Fruit fly (Drosophila melanogaster) whole organism, adult: ENCODE data around the gene GABA-B-R2.

ENCODE experiments used
- CG11617 ChIP-seq: fragments of 200-800 bp; sonication (Bioruptor generic); optimal IDR thresholded peaks from 2 replicates; lab custom pipeline; 2017; ENCODE audit warnings: mild to moderate bottlenecking, missing biosample characterization, missing genetic modification reagents, missing genetic modification characterization
- CG12768 ChIP-seq: fragments of 200-800 bp; sonication (Bioruptor generic); optimal IDR thresholded peaks from 2 replicates; lab custom pipeline; 2017; ENCODE audit warnings: missing biosample characterization, missing genetic modification characterization, mild to moderate bottlenecking, moderate library complexity, missing genetic modification reagents
- CG14711 ChIP-seq: fragments of 200-800 bp; sonication (Bioruptor generic); optimal IDR thresholded peaks from 2 replicates; lab custom pipeline; 2018; ENCODE audit warnings: missing biosample characterization, mild to moderate bottlenecking, missing genetic modification characterization, moderate library complexity
- CG1620 ChIP-seq: fragments of 200-800 bp; sonication (Bioruptor generic); optimal IDR thresholded peaks from 2 replicates; lab custom pipeline; 2016; ENCODE audit warnings: missing biosample characterization, missing genetic modification characterization
- CG33017 ChIP-seq: fragments of 200-800 bp; sonication (Bioruptor generic); optimal IDR thresholded peaks from 2 replicates; lab custom pipeline; 2018; ENCODE audit warnings: missing biosample characterization, mild to moderate bottlenecking, missing genetic modification characterization, moderate library complexity
- CG5204 ChIP-seq: fragments of 200-800 bp; sonication (Bioruptor generic); optimal IDR thresholded peaks from 2 replicates; lab custom pipeline; 2016; ENCODE audit warnings: missing biosample characterization, missing genetic modification characterization
- CG7045 ChIP-seq: fragments of 200-800 bp; sonication (Bioruptor generic); optimal IDR thresholded peaks from 2 replicates; lab custom pipeline; 2017; ENCODE audit warnings: missing biosample characterization, mild to moderate bottlenecking, missing genetic modification characterization
- CG7101 ChIP-seq: fragments of 200-800 bp; sonication (Bioruptor generic); optimal IDR thresholded peaks from 2 replicates; lab custom pipeline; 2018; ENCODE audit warnings: missing biosample characterization, mild to moderate bottlenecking, missing genetic modification characterization, moderate library complexity
- Clk ChIP-seq: fragments of 200-800 bp; sonication (Bioruptor generic); optimal IDR thresholded peaks from 2 replicates; lab custom pipeline; 2017; ENCODE audit warnings: missing biosample characterization, missing genetic modification characterization
- Crg-1 ChIP-seq: fragments of 200-800 bp; sonication (Bioruptor generic); optimal IDR thresholded peaks from 2 replicates; lab custom pipeline; 2016; ENCODE audit warnings: missing biosample characterization, missing genetic modification characterization
- Hr96 ChIP-seq: fragments of 200-800 bp; sonication (Bioruptor generic); optimal IDR thresholded peaks from 2 replicates; lab custom pipeline; 2016; ENCODE audit warnings: missing biosample characterization, missing genetic modification characterization
- Mnt ChIP-seq: fragments of 200-800 bp; sonication (Bioruptor generic); optimal IDR thresholded peaks from 2 replicates; lab custom pipeline; 2016; ENCODE audit warnings: missing biosample characterization, mild to moderate bottlenecking, missing genetic modification characterization
- cic ChIP-seq: fragments of 200-800 bp; sonication (Bioruptor generic); optimal IDR thresholded peaks from 2 replicates; lab custom pipeline; 2017; ENCODE audit warnings: missing biosample characterization, mild to moderate bottlenecking, missing genetic modification characterization, moderate library complexity
- cnc ChIP-seq, 2 experiments: fragments of >200 bp; optimal IDR thresholded peaks; 2 replicates each; lab custom pipeline; 2017
- kay ChIP-seq: fragments of 200-800 bp; sonication (Bioruptor generic); peaks from one replicate; lab custom pipeline; 2016; ENCODE audit warnings: missing biosample characterization, missing genetic modification characterization, borderline replicate concordance
- ovo ChIP-seq: fragments of 200-800 bp; sonication (Bioruptor generic); optimal IDR thresholded peaks from 2 replicates; lab custom pipeline; 2016; ENCODE audit warnings: missing biosample characterization, missing genetic modification characterization
- pad ChIP-seq: fragments of 200-800 bp; sonication (Bioruptor generic); optimal IDR thresholded peaks from 3 replicates; lab custom pipeline; 2017; ENCODE audit warnings: missing biosample characterization, missing genetic modification characterization, mild to moderate bottlenecking, moderate library complexity, missing genetic modification reagents
- tj ChIP-seq: fragments of 200-800 bp; sonication (Bioruptor generic); optimal IDR thresholded peaks from 3 replicates; lab custom pipeline; 2017; ENCODE audit warnings: missing biosample characterization, mild to moderate bottlenecking, missing genetic modification characterization, moderate library complexity
- toe ChIP-seq: fragments of 200-800 bp; sonication (Bioruptor generic); optimal IDR thresholded peaks from 2 replicates; lab custom pipeline; 2016; ENCODE audit warnings: missing biosample characterization, missing genetic modification characterization

GABA-B-R2 gene

DNA sequence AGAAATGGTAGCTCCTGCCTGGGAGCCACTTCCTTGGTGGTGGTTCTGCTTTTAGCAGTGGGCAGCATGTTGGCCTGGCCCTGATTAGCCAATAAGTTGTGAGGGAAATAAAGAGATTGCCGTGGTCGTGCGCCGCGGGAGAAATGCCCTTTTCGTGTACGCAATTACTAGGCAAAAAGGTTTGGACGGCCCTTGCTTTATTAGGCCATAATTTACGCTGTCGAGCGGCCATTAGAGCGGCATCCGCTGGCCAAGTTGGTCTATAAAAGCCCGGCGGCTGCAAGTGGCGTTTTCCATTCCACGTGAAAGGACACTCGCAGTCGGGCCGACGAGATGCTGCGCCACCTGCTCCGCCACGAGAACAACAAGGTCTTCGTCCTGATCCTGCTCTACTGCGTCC is 6.4 kb downstream of the GABA-B-R2 start, which contains the start of gene Burs:
Gene Burs (plus strand): TSS at position 301 of the 400 bp plus-strand sequence.
- TF ChIP-seq CG7101 (tag; lab: Kevin White, UChicago) (no peak), Hr96 (GFP tag; lab: Kevin White, UChicago) (no peak), ovo (GFP tag; lab: Kevin White, UChicago) (no peak), CG12768 (no peak), CG1620 (GFP tag; lab: Kevin White, UChicago) (no peak), toe (GFP tag; lab: Kevin White, UChicago) (no peak), kay (no peak), CG5204 (no peak), Clk (no peak), CG33017 (tag; lab: Kevin White, UChicago) (no peak), cic (GFP tag; lab: Kevin White, UChicago) (no peak), CG11617 (GFP tag; lab: Kevin White, UChicago) (no peak), CG14711 (tag; lab: Kevin White, UChicago) (no peak), CG7045 (GFP tag; lab: Kevin White, UChicago) (no peak), pad (GFP tag; lab: Kevin White, UChicago) (no peak)

DNA sequence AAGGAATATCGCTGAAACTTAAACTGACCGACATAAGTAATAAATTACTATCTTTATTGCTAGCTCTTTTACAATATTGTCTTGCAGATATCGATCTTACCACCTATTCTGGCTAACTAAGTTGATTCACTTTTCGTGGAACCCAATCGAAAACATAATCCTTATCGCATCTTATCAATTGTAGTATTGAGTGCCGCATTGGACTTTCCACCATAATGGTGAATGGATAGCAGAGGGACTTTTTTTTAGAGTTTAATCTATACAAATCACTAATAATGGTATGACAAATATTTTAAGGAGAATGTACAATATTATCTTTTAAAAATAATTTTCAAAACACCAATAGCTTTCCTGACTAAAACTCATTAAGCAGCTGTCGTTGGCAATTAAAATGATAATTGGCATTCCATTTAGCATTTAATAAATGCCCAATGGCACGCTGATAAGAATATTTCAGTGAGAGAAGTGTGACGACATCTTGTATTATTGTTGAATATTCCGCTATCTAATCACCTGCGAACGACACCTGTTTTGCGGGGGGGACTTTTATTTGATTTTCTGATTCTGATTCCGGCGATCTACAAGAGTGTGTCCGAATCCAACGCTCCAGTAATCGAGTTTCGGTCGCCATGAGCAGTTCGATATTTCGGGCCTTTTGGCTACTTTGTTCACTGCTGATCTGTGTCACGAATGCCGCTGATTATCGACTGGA is 17.3 kb downstream of the GABA-B-R2 start, which contains the start of gene CG42335:
Gene CG42335 (plus strand): TSS at position 620 of the 712 bp plus-strand sequence.
- TF ChIP-seq cic (GFP tag; lab: Kevin White, UChicago) (peak; percentile 5), ovo (GFP tag; lab: Kevin White, UChicago) (no peak), kay (peak; percentile 56)

DNA sequence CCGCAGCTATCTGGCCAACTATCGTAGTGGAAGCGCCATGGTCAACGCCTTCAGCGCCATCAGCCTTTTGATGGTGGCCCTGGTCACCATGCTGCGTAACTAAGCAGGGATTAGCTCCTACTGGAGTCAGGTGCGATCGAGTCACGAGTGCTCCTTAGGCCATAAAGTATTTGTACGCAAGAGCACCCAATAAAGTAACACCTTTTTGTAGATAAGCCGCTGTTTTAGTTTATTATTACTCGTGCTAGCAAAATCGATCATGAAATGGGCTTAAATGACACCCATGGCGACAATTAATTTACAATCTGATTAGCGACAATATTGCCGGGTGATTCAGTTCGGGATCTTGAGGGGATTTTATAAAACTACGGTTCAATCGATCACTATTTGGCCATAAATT is 18.1 kb downstream of the GABA-B-R2 start:
- peak; percentile 66 for TF ChIP-seq cic (GFP tag; lab: Kevin White, UChicago)
- no peak for TF ChIP-seq toe (GFP tag; lab: Kevin White, UChicago)

DNA sequence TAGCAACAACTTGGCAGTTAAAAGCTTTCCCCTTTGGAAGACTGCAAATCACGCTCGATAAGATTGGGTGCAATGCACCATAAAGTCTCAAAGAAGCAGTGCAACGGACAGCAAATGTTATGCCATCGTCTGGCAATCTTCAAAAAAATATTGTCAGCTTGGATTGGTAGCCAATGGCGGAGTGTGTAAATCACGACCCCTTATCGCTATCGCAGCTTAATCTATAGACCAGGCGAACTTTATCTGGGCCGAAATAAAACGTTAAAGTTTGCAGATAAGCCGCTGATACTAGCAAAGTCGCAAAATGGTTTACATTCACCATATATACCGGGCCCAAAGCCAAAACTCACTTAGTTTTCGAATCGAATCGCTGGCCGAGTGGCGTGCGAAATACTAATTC is 21.7 kb downstream of the GABA-B-R2 start, which contains the start of gene CG31198:
Gene CG31198 (plus strand): TSS at position 351 of the 400 bp plus-strand sequence.
- TF ChIP-seq CG12768, result peak; percentile 12
- no peak for TF ChIP-seq CG11617 (GFP tag; lab: Kevin White, UChicago)
- peak; percentile 18 for TF ChIP-seq kay
- TF ChIP-seq cnc (optimal IDR thresholded peaks at IDR 0.05; lab: Kevin White, UChicago), result peak in 1 of 2 experiments; percentile 64
- peak; percentile 37 for TF ChIP-seq Mnt
- peak; percentile 77 for TF ChIP-seq cic (GFP tag; lab: Kevin White, UChicago)

DNA sequence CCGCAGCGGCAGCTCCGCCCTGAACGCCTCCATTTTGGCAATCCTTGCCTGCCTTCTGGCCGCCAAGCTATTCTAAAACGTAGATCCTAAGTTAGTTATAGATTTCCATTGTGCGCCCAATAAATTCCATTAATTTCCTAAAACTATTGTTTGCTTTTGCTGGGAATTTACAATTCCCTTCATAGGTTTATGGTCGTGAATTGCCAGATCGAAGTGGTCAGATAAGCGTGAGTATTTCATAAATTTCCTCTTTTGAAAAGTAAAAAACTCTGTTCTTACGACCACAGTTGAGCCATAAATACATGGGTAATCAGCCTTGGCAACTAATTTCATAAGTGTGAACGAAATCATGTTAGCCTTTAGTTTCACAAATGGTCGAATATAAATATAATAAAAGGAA is 22.5 kb downstream of the GABA-B-R2 start:
- TF ChIP-seq CG7045 (GFP tag; lab: Kevin White, UChicago) (no peak), CG11617 (GFP tag; lab: Kevin White, UChicago) (no peak), CG12768 (no peak), pad (GFP tag; lab: Kevin White, UChicago) (no peak), kay (peak; percentile 52)

- TF ChIP-seq CG7045 (GFP tag; lab: Kevin White, UChicago), result no peak
- TF ChIP-seq Hr96 (GFP tag; lab: Kevin White, UChicago), result no peak
- no peak for TF ChIP-seq toe (GFP tag; lab: Kevin White, UChicago)
- TF ChIP-seq cic (GFP tag; lab: Kevin White, UChicago), result peak; percentile 19
- TF ChIP-seq ovo (GFP tag; lab: Kevin White, UChicago), result no peak
- TF ChIP-seq pad (GFP tag; lab: Kevin White, UChicago), result no peak
- TF ChIP-seq tj (GFP tag; lab: Kevin White, UChicago), result no peak
- peak; percentile 33 for TF ChIP-seq kay
These were observed 26.4 kb downstream of the GABA-B-R2 start, which contains the start of gene CG31233 for dm6 chr3R:21748954-21749920. TSS of gene CG31233 (plus strand) at chr3R:21749853.

- TF ChIP-seq cic (GFP tag; lab: Kevin White, UChicago) (peak; percentile 0), toe (GFP tag; lab: Kevin White, UChicago) (no peak)
These were observed 29.8 kb downstream of the GABA-B-R2 start for dm6 chr3R:21745887-21746286.

DNA sequence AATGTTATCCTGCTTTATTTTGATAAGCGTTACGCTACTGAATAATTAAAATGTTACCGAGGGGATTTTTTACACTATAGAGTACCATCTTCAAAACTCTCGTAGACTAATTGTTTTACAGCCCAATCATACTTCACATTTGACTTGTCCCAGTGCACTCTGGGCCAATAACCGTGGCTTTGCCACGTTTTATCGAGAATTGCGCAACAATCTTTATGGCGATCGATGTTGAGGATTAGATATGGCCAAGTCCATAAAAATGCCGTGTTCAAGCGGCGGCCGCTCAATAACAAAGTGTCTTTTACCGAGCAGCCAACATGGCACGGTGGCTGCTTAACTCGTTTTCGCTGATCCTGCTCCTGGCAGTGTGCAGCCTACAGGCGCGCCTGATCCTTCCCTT is 30.7 kb downstream of the GABA-B-R2 start, which contains the start of gene CG31343:
Gene CG31343 (plus strand): TSS at position 279 of the 400 bp plus-strand sequence.
- no peak for TF ChIP-seq CG7045 (GFP tag; lab: Kevin White, UChicago)
- no peak for TF ChIP-seq CG11617 (GFP tag; lab: Kevin White, UChicago)
- no peak for TF ChIP-seq Crg-1 (GFP tag; lab: Kevin White, UChicago)
- no peak for TF ChIP-seq CG14711 (tag; lab: Kevin White, UChicago)
- no peak for TF ChIP-seq ovo (GFP tag; lab: Kevin White, UChicago)
- no peak for TF ChIP-seq Mnt
- no peak for TF ChIP-seq Hr96 (GFP tag; lab: Kevin White, UChicago)
- TF ChIP-seq cic (GFP tag; lab: Kevin White, UChicago), result no peak
- no peak for TF ChIP-seq CG5204
